In genomic region chr3L:16647578-16648113, dm6 we compare ENCODE assay signal across 4 fruit fly cellular contexts.
TF ChIP-seq lines count a peak whose summit lies in the region.

Gene Abl (minus strand): TSS chr3L:16647882.

TF ChIP-seq in whole organism, adult, 20 proteins besides CTCF, POLR2A, EP300 and RAD21 (continued from another document):
- TF ChIP-seq CG33017 (tag; optimal IDR thresholded peaks at IDR 0.05; lab: Kevin White, UChicago) (peak; percentile 40), CG1620 (GFP tag; optimal IDR thresholded peaks at IDR 0.05; lab: Kevin White, UChicago) (peak; percentile 85)

TF ChIP-seq in whole organism, embryonic, 481 proteins besides CTCF, POLR2A, EP300 and RAD21 (continued from another document and continues in another):
- peak; percentile 63 for TF ChIP-seq CG11247 (GFP tag; IDR thresholded peaks at IDR 0.05; lab: Robert Waterston, UW)
- no peak for TF ChIP-seq peb (GFP tag; IDR thresholded peaks at IDR 0.05; lab: Robert Waterston, UW)
- no peak for TF ChIP-seq sc (optimal IDR thresholded peaks at IDR 0.05; lab: Kevin White, UChicago)
- no peak for TF ChIP-seq sc (GFP tag; optimal IDR thresholded peaks at IDR 0.05; lab: Kevin White, UChicago)
- TF ChIP-seq chn (GFP tag; optimal IDR thresholded peaks at IDR 0.05; lab: Kevin White, UChicago), result peak; percentile 58
- TF ChIP-seq CG10366 (GFP tag; IDR thresholded peaks at IDR 0.05; lab: Robert Waterston, UW), result peak; percentile 53
- peak; percentile 97 for TF ChIP-seq CG33213 (GFP tag; optimal IDR thresholded peaks at IDR 0.05; lab: Kevin White, UChicago)
- TF ChIP-seq wdn (GFP tag; IDR thresholded peaks at IDR 0.05; lab: Robert Waterston, UW), result 0 out of 2 replicates have a peak, but pooled peaks have one; percentile 23
- TF ChIP-seq Bdp1 (GFP tag; optimal IDR thresholded peaks at IDR 0.05; lab: Kevin White, UChicago), result peak; percentile 54
- TF ChIP-seq az2 (GFP tag; optimal IDR thresholded peaks at IDR 0.05; lab: Kevin White, UChicago), result peak; percentile 11
- TF ChIP-seq CG15601 (tag; optimal IDR thresholded peaks at IDR 0.05; lab: Kevin White, UChicago), result peak; percentile 80
- no peak for TF ChIP-seq CG31388 (GFP tag; optimal IDR thresholded peaks at IDR 0.05; lab: Kevin White, UChicago)
- no peak for TF ChIP-seq CG6854 (GFP tag; optimal IDR thresholded peaks at IDR 0.05; lab: Kevin White, UChicago)
- peak; percentile 61 for TF ChIP-seq Nf-YC (tag; optimal IDR thresholded peaks at IDR 0.05; lab: Kevin White, UChicago)
- TF ChIP-seq CG8944 (GFP tag; optimal IDR thresholded peaks at IDR 0.05; lab: Kevin White, UChicago), result peak; percentile 73
- TF ChIP-seq esg (GFP tag; conservative IDR thresholded peaks at IDR 0.05; lab: Robert Waterston, UW), result no peak
- peak; percentile 33 for TF ChIP-seq CG18476 (GFP tag; optimal IDR thresholded peaks at IDR 0.05; lab: Kevin White, UChicago)
- no peak for TF ChIP-seq Taf1 (GFP tag; IDR thresholded peaks at IDR 0.05; lab: Robert Waterston, UW)
- peak; percentile 93 for TF ChIP-seq Dref (GFP tag; IDR thresholded peaks at IDR 0.05; lab: Robert Waterston, UW)
- TF ChIP-seq sob (GFP tag; IDR thresholded peaks at IDR 0.05; lab: Robert Waterston, UW), result peak; percentile 88
- peak; percentile 46 for TF ChIP-seq Usf (GFP tag; optimal IDR thresholded peaks at IDR 0.05; lab: Kevin White, UChicago)
- peak; percentile 86 for TF ChIP-seq HLHmδ (GFP tag; optimal IDR thresholded peaks at IDR 0.05; lab: Kevin White, UChicago)
- no peak for TF ChIP-seq ham (GFP tag; IDR thresholded peaks at IDR 0.05; lab: Robert Waterston, UW)
- TF ChIP-seq Mes4 (GFP tag; optimal IDR thresholded peaks at IDR 0.05; lab: Kevin White, UChicago), result peak; percentile 63
- TF ChIP-seq Ptx1 (GFP tag; IDR thresholded peaks at IDR 0.05; lab: Robert Waterston, UW), result peak; percentile 42
- TF ChIP-seq yki (optimal IDR thresholded peaks at IDR 0.05; lab: Kevin White, UChicago), result no peak
- TF ChIP-seq CG7556 (GFP tag; optimal IDR thresholded peaks at IDR 0.05; lab: Kevin White, UChicago), result peak; percentile 48
- peak; percentile 87 for TF ChIP-seq abd-A (tag; optimal IDR thresholded peaks at IDR 0.05; lab: Kevin White, UChicago)
- peak; percentile 74 for TF ChIP-seq CG2712 (tag; optimal IDR thresholded peaks at IDR 0.05; lab: Kevin White, UChicago)
- 0 out of 2 replicates have a peak, but pooled peaks have one; percentile 18 for TF ChIP-seq HLH3B (GFP tag; IDR thresholded peaks at IDR 0.05; lab: Robert Waterston, UW)
- TF ChIP-seq bcd (GFP tag; optimal IDR thresholded peaks at IDR 0.05; lab: Kevin White, UChicago), result peak; percentile 44
- peak; percentile 84 for TF ChIP-seq Mad (GFP tag; optimal IDR thresholded peaks at IDR 0.05; lab: Kevin White, UChicago)
- TF ChIP-seq CG11723 (GFP tag; optimal IDR thresholded peaks at IDR 0.05; lab: Kevin White, UChicago), result no peak
- no peak for TF ChIP-seq Oli (tag; optimal IDR thresholded peaks at IDR 0.05; lab: Kevin White, UChicago)
- peak; percentile 77 for TF ChIP-seq slbo (GFP tag; IDR thresholded peaks at IDR 0.05; lab: Robert Waterston, UW)
- peak; percentile 28 for TF ChIP-seq CG3995 (GFP tag; optimal IDR thresholded peaks at IDR 0.05; lab: Kevin White, UChicago)
- peak; percentile 73; the same call in 1 of the 2 replicates for TF ChIP-seq inv (GFP tag; IDR thresholded peaks at IDR 0.05; lab: Robert Waterston, UW; ENCODE audit: partially characterized antibody)
- TF ChIP-seq CG6765 (GFP tag; optimal IDR thresholded peaks at IDR 0.05; lab: Kevin White, UChicago), result peak; percentile 33
- no peak for TF ChIP-seq CG31365 (tag; optimal IDR thresholded peaks at IDR 0.05; lab: Kevin White, UChicago)
- TF ChIP-seq CG4617 (GFP tag; optimal IDR thresholded peaks at IDR 0.05; lab: Kevin White, UChicago; ENCODE audit: borderline replicate concordance), result peak; percentile 83
- TF ChIP-seq CG2889 (GFP tag; IDR thresholded peaks at IDR 0.05; lab: Robert Waterston, UW), result no peak
- peak; percentile 74 for TF ChIP-seq Side (GFP tag; optimal IDR thresholded peaks at IDR 0.05; lab: Kevin White, UChicago)
- peak; percentile 79 for TF ChIP-seq CG16813 (GFP tag; IDR thresholded peaks at IDR 0.05; lab: Robert Waterston, UW; ENCODE audit: partially characterized antibody)

TF ChIP-seq in whole organism, prepupa, 60 proteins besides CTCF, POLR2A, EP300 and RAD21 (continued from another document):
- TF ChIP-seq dsx (GFP tag; optimal IDR thresholded peaks at IDR 0.05; lab: Kevin White, UChicago; ENCODE audit: poor library complexity, severe bottlenecking) (peak; percentile 60), esn (GFP tag; optimal IDR thresholded peaks at IDR 0.05; lab: Kevin White, UChicago) (peak; percentile 54), CG1621 (tag; optimal IDR thresholded peaks at IDR 0.05; lab: Kevin White, UChicago) (peak; percentile 27), lz (GFP tag; optimal IDR thresholded peaks at IDR 0.05; lab: Kevin White, UChicago) (peak; percentile 38), spab (GFP tag; optimal IDR thresholded peaks at IDR 0.05; lab: Kevin White, UChicago) (no peak), Eip93F (GFP tag; optimal IDR thresholded peaks at IDR 0.05; lab: Kevin White, UChicago) (no peak), CG9139 (GFP tag; optimal IDR thresholded peaks at IDR 0.05; lab: Kevin White, UChicago) (peak; percentile 50), Ets21C (GFP tag; optimal IDR thresholded peaks at IDR 0.05; lab: Kevin White, UChicago) (peak; percentile 32), Sox15 (GFP tag; optimal IDR thresholded peaks at IDR 0.05; lab: Kevin White, UChicago) (peak; percentile 19), Hr4 (GFP tag; optimal IDR thresholded peaks at IDR 0.05; lab: Kevin White, UChicago) (no peak), fd59A (GFP tag; optimal IDR thresholded peaks at IDR 0.05; lab: Kevin White, UChicago) (no peak), CG8632 (GFP tag; optimal IDR thresholded peaks at IDR 0.05; lab: Kevin White, UChicago) (no peak), CG10669 (GFP tag; optimal IDR thresholded peaks at IDR 0.05; lab: Kevin White, UChicago) (no peak), CG3919 (GFP tag; optimal IDR thresholded peaks at IDR 0.05; lab: Kevin White, UChicago) (peak; percentile 47), dac (GFP tag; optimal IDR thresholded peaks at IDR 0.05; lab: Kevin White, UChicago) (peak; percentile 22), salr (GFP tag; optimal IDR thresholded peaks at IDR 0.05; lab: Kevin White, UChicago) (no peak), CG15336 (GFP tag; IDR thresholded peaks at IDR 0.05; lab: Robert Waterston, UW) (peak; percentile 26), topi (GFP tag; optimal IDR thresholded peaks at IDR 0.05; lab: Kevin White, UChicago) (peak; percentile 16), Met (GFP tag; optimal IDR thresholded peaks at IDR 0.05; lab: Kevin White, UChicago) (peak; percentile 28), CG8119 (GFP tag; IDR thresholded peaks at IDR 0.05; lab: Robert Waterston, UW) (peak; percentile 58; the same call in 1 of the 3 replicates), CG6808 (GFP tag; optimal IDR thresholded peaks at IDR 0.05; lab: Kevin White, UChicago) (peak; percentile 56), Hr38 (GFP tag; optimal IDR thresholded peaks at IDR 0.05; lab: Kevin White, UChicago) (no peak), Ets96B (tag; optimal IDR thresholded peaks at IDR 0.05; lab: Kevin White, UChicago) (no peak), Hr39 (GFP tag; optimal IDR thresholded peaks at IDR 0.05; lab: Kevin White, UChicago) (peak; percentile 48), pdm3 (GFP tag; optimal IDR thresholded peaks at IDR 0.05; lab: Kevin White, UChicago) (no peak), Eip75B (GFP tag; optimal IDR thresholded peaks at IDR 0.05; lab: Kevin White, UChicago) (no peak), CG7368 (GFP tag; optimal IDR thresholded peaks at IDR 0.05; lab: Kevin White, UChicago) (peak; percentile 37), achi (GFP tag; optimal IDR thresholded peaks at IDR 0.05; lab: Kevin White, UChicago) (no peak), fd85E (GFP tag; optimal IDR thresholded peaks at IDR 0.05; lab: Kevin White, UChicago) (peak; percentile 2), cyc (GFP tag; optimal IDR thresholded peaks at IDR 0.05; lab: Kevin White, UChicago) (peak; percentile 39), CG4318 (GFP tag; optimal IDR thresholded peaks at IDR 0.05; lab: Kevin White, UChicago) (no peak), Eip78C (GFP tag; lab: Kevin White, UChicago) (peak; percentile 85), CG6792 (GFP tag; optimal IDR thresholded peaks at IDR 0.05; lab: Kevin White, UChicago) (no peak), CG6163 (GFP tag; IDR thresholded peaks at IDR 0.05; lab: Robert Waterston, UW) (no peak), net (GFP tag; optimal IDR thresholded peaks at IDR 0.05; lab: Kevin White, UChicago) (peak; percentile 38), Blimp-1 (GFP tag; optimal IDR thresholded peaks at IDR 0.05; lab: Kevin White, UChicago) (no peak), acj6 (GFP tag; optimal IDR thresholded peaks at IDR 0.05; lab: Kevin White, UChicago) (peak; percentile 4), CG32006 (GFP tag; optimal IDR thresholded peaks at IDR 0.05; lab: Kevin White, UChicago) (no peak), fkh (GFP tag; optimal IDR thresholded peaks at IDR 0.05; lab: Kevin White, UChicago) (peak; percentile 3), svp (GFP tag; lab: Kevin White, UChicago) (peak; percentile 84), CG6854 (GFP tag; optimal IDR thresholded peaks at IDR 0.05; lab: Kevin White, UChicago) (peak; percentile 87)

TF ChIP-seq in whole organism, wandering third instar larva, 38 proteins besides CTCF, POLR2A, EP300 and RAD21 (continued from another document):
- peak; percentile 53 for TF ChIP-seq ey (GFP tag; optimal IDR thresholded peaks at IDR 0.05; lab: Kevin White, UChicago)
- no peak for TF ChIP-seq Vsx2 (GFP tag; optimal IDR thresholded peaks at IDR 0.05; lab: Kevin White, UChicago; ENCODE audit: partially characterized antibody)
- TF ChIP-seq Hr78 (GFP tag; optimal IDR thresholded peaks at IDR 0.05; lab: Kevin White, UChicago), result no peak
- TF ChIP-seq dl (GFP tag; optimal IDR thresholded peaks at IDR 0.05; lab: Kevin White, UChicago; ENCODE audit: insufficient read depth in 1 of 2, partially characterized antibody in 2 of 2), result peak in 1 of 2 experiments; percentile 51
- no peak for TF ChIP-seq N (GFP tag; optimal IDR thresholded peaks at IDR 0.05; lab: Kevin White, UChicago)
- peak; percentile 51 for TF ChIP-seq CG9705 (GFP tag; optimal IDR thresholded peaks at IDR 0.05; lab: Kevin White, UChicago)
- peak; percentile 40 for TF ChIP-seq Myc (optimal IDR thresholded peaks at IDR 0.05; lab: Kevin White, UChicago)
- TF ChIP-seq OdsH (GFP tag; optimal IDR thresholded peaks at IDR 0.05; lab: Kevin White, UChicago), result peak; percentile 58
- peak; percentile 80 for TF ChIP-seq rgr (GFP tag; optimal IDR thresholded peaks at IDR 0.05; lab: Kevin White, UChicago)
- peak; percentile 27 for TF ChIP-seq sv (GFP tag; optimal IDR thresholded peaks at IDR 0.05; lab: Kevin White, UChicago)
- TF ChIP-seq pan (optimal IDR thresholded peaks at IDR 0.05; lab: Kevin White, UChicago), result no peak
- peak; percentile 60 for TF ChIP-seq Sp1 (GFP tag; optimal IDR thresholded peaks at IDR 0.05; lab: Kevin White, UChicago)
- TF ChIP-seq dsf (GFP tag; optimal IDR thresholded peaks at IDR 0.05; lab: Kevin White, UChicago; ENCODE audit: borderline replicate concordance), result peak; percentile 1
- no peak for TF ChIP-seq Abd-B (GFP tag; optimal IDR thresholded peaks at IDR 0.05; lab: Kevin White, UChicago)
- TF ChIP-seq tai (GFP tag; optimal IDR thresholded peaks at IDR 0.05; lab: Kevin White, UChicago), result peak; percentile 60
- peak; percentile 24 for TF ChIP-seq dmrt93B (GFP tag; optimal IDR thresholded peaks at IDR 0.05; lab: Kevin White, UChicago)
